Worm (Caenorhabditis elegans) whole organism, L1 larva: Measurements from ENCODE around the gene mom-2.

Experiments used
- C04F5.9 ChIP-seq: sonication (generic microtip); optimal IDR thresholded peaks from 2 replicates; lab custom pipeline; 2016; ENCODE audit warnings: missing genetic modification characterization, missing compliant biosample characterization
- C34B4.2 ChIP-seq: sonication (generic microtip); optimal IDR thresholded peaks from 2 replicates; lab custom pipeline; 2017; ENCODE audit warnings: mild to moderate bottlenecking, missing genetic modification characterization, missing compliant biosample characterization
- F16B12.6 ChIP-seq: fragments of 150-350 bp; optimal IDR thresholded peaks from 2 replicates; lab custom pipeline; 2014; ENCODE audit warnings: missing biosample characterization, missing genetic modification characterization
- ceh-63 ChIP-seq: fragments of 200-800 bp; sonication (Bioruptor generic); optimal IDR thresholded peaks from 2 replicates; lab custom pipeline; 2018; ENCODE audit warnings: mild to moderate bottlenecking, missing genetic modification characterization, missing compliant biosample characterization
- ceh-90 ChIP-seq: sonication (generic microtip); optimal IDR thresholded peaks from 2 replicates; lab custom pipeline; 2016; ENCODE audit warnings: missing genetic modification characterization, missing compliant biosample characterization
- dpl-1 ChIP-seq, 3 experiments: fragments of 150-350 bp in 2 of 3; sonication (generic microtip) in 1 of 3; optimal IDR thresholded peaks; 2 replicates each; lab custom pipeline; 2014 to 2017; ENCODE audit warnings: missing biosample characterization in 3 of 3, missing genetic modification characterization in 3 of 3, missing genetic modification reagents in 3 of 3
- dsc-1 ChIP-seq: sonication (generic microtip); optimal IDR thresholded peaks from 2 replicates; lab custom pipeline; 2016; ENCODE audit warnings: mild to moderate bottlenecking, missing genetic modification characterization, missing compliant biosample characterization
- efl-1 ChIP-seq, 4 experiments: fragments of 150-350 bp; optimal IDR thresholded peaks in 3 of 4; peaks in 1 of 4; 1 replicate in 1 of 4; 2 replicates in 3 of 4; lab custom pipeline; 2014; ENCODE audit warnings: missing biosample characterization in 2 of 4, missing genetic modification characterization in 2 of 4, missing genetic modification reagents in 2 of 4
- elt-3 ChIP-seq, 6 experiments: fragments of 150-350 bp in 1 of 6; sonication (generic microtip); optimal IDR thresholded peaks; 2 replicates each; lab custom pipeline; 2017 to 2018; ENCODE audit warnings: missing biosample characterization in 6 of 6, missing genetic modification characterization in 6 of 6, inconsistent platforms in 1 of 6
- fkh-10 ChIP-seq: sonication (generic microtip); optimal IDR thresholded peaks from 2 replicates; lab custom pipeline; 2017; ENCODE audit warnings: missing biosample characterization, missing genetic modification reagents, missing genetic modification characterization
- fkh-4 ChIP-seq: sonication (generic microtip); optimal IDR thresholded peaks from 2 replicates; lab custom pipeline; 2016; ENCODE audit warnings: missing compliant biosample characterization, missing genetic modification characterization, borderline replicate concordance
- fkh-8 ChIP-seq: sonication (generic microtip); optimal IDR thresholded peaks from 2 replicates; lab custom pipeline; 2016; ENCODE audit warnings: mild to moderate bottlenecking, missing genetic modification characterization, missing compliant biosample characterization
- fos-1 ChIP-seq: fragments of 150-350 bp; optimal IDR thresholded peaks from 2 replicates; lab custom pipeline; 2014; ENCODE audit warnings: missing biosample characterization, missing genetic modification characterization
- hlh-17 ChIP-seq: fragments of 200-800 bp; sonication (Bioruptor generic); optimal IDR thresholded peaks from 2 replicates; lab custom pipeline; 2018; ENCODE audit warnings: missing genetic modification characterization, mild to moderate bottlenecking, missing compliant biosample characterization, moderate library complexity, borderline replicate concordance
- hpl-2 ChIP-seq: fragments of 150-350 bp; optimal IDR thresholded peaks from 2 replicates; lab custom pipeline; 2014; ENCODE audit warnings: missing biosample characterization, missing genetic modification reagents, missing genetic modification characterization
- lin-14 ChIP-seq: fragments of 200-800 bp; sonication (Bioruptor generic); optimal IDR thresholded peaks from 2 replicates; lab custom pipeline; 2018; ENCODE audit warnings: mild to moderate bottlenecking, missing genetic modification characterization, moderate library complexity, missing compliant biosample characterization
- lin-15B ChIP-seq: fragments of 150-350 bp; sonication (generic microtip); optimal IDR thresholded peaks from 3 replicates; lab custom pipeline; 2014; ENCODE audit warnings: missing biosample characterization, missing genetic modification characterization
- lin-35 ChIP-seq, 2 experiments: fragments of 150-350 bp; optimal IDR thresholded peaks; 2 replicates each; lab custom pipeline; 2014; ENCODE audit warnings: missing biosample characterization in 2 of 2, missing genetic modification characterization in 2 of 2, missing genetic modification reagents in 2 of 2
- lin-39 ChIP-seq: fragments of 150-350 bp; optimal IDR thresholded peaks from 2 replicates; lab custom pipeline; 2014; ENCODE audit warnings: missing biosample characterization, missing genetic modification reagents, missing genetic modification characterization
- lir-3 ChIP-seq: sonication (generic microtip); optimal IDR thresholded peaks from 2 replicates; lab custom pipeline; 2016; ENCODE audit warnings: mild to moderate bottlenecking, missing genetic modification characterization, moderate library complexity, missing compliant biosample characterization; ENCODE audit not compliant: poor library complexity
- lsy-2 ChIP-seq, 2 experiments: fragments of 150-350 bp; optimal IDR thresholded peaks; 2 replicates each; lab custom pipeline; 2014; ENCODE audit warnings: missing biosample characterization in 2 of 2, missing genetic modification characterization in 2 of 2
- mdl-1 ChIP-seq, 2 experiments: fragments of 150-350 bp; optimal IDR thresholded peaks; 2 replicates each; lab custom pipeline; 2014 to 2017; ENCODE audit warnings: missing biosample characterization in 2 of 2, missing genetic modification characterization in 2 of 2, inconsistent platforms in 1 of 2
- mep-1 ChIP-seq: fragments of 150-350 bp; optimal IDR thresholded peaks from 2 replicates; lab custom pipeline; 2014; ENCODE audit warnings: missing biosample characterization, missing genetic modification characterization
- nhr-11 ChIP-seq: fragments of 150-350 bp; optimal IDR thresholded peaks from 2 replicates; lab custom pipeline; 2014; ENCODE audit warnings: missing biosample characterization, missing genetic modification characterization
- nhr-28 ChIP-seq: fragments of 150-350 bp; optimal IDR thresholded peaks from 2 replicates; lab custom pipeline; 2014; ENCODE audit warnings: missing biosample characterization, missing genetic modification characterization
- nhr-47 ChIP-seq: sonication (generic microtip); optimal IDR thresholded peaks from 2 replicates; lab custom pipeline; 2016; ENCODE audit warnings: mild to moderate bottlenecking, missing genetic modification characterization, moderate library complexity, missing compliant biosample characterization
- nhr-71 ChIP-seq: sonication (generic microtip); optimal IDR thresholded peaks from 2 replicates; lab custom pipeline; 2016; ENCODE audit warnings: mild to moderate bottlenecking, missing genetic modification characterization, moderate library complexity, missing compliant biosample characterization
- nhr-76 ChIP-seq: sonication (generic microtip); optimal IDR thresholded peaks from 2 replicates; lab custom pipeline; 2017; ENCODE audit warnings: missing biosample characterization, missing genetic modification characterization
- nhr-77 ChIP-seq: fragments of 150-350 bp; optimal IDR thresholded peaks from 2 replicates; lab custom pipeline; 2014; ENCODE audit warnings: missing biosample characterization, missing genetic modification characterization
- pag-3 ChIP-seq: sonication (generic microtip); optimal IDR thresholded peaks from 2 replicates; lab custom pipeline; 2017; ENCODE audit warnings: missing genetic modification characterization, mild to moderate bottlenecking, missing compliant biosample characterization, antibody characterized with exemption, borderline replicate concordance; ENCODE audit not compliant: insufficient read depth
- skn-1 ChIP-seq: fragments of 150-350 bp; optimal IDR thresholded peaks from 2 replicates; lab custom pipeline; 2014; ENCODE audit warnings: missing biosample characterization, missing genetic modification characterization
- snpc-4 ChIP-seq: fragments of 150-350 bp; optimal IDR thresholded peaks from 2 replicates; lab custom pipeline; 2014; ENCODE audit warnings: missing biosample characterization, missing genetic modification characterization
- sox-4 ChIP-seq: sonication (generic microtip); optimal IDR thresholded peaks from 2 replicates; lab custom pipeline; 2016; ENCODE audit warnings: missing genetic modification characterization, missing compliant biosample characterization
- sup-37 ChIP-seq: fragments of 200-800 bp; sonication (Bioruptor generic); optimal IDR thresholded peaks from 2 replicates; lab custom pipeline; 2018; ENCODE audit warnings: mild to moderate bottlenecking, missing genetic modification characterization, missing compliant biosample characterization
- swsn-7 ChIP-seq: sonication (generic microtip); optimal IDR thresholded peaks from 2 replicates; lab custom pipeline; 2016; ENCODE audit warnings: missing genetic modification characterization, missing compliant biosample characterization
- tbx-2 ChIP-seq: sonication (generic microtip); optimal IDR thresholded peaks from 2 replicates; lab custom pipeline; 2016; ENCODE audit warnings: missing genetic modification characterization, missing compliant biosample characterization
- unc-62 ChIP-seq: fragments of 150-350 bp; optimal IDR thresholded peaks from 2 replicates; lab custom pipeline; 2014; ENCODE audit warnings: missing biosample characterization, missing genetic modification reagents, missing genetic modification characterization
- unc-98 ChIP-seq: fragments of 200-800 bp; sonication (Bioruptor generic); IDR thresholded peaks from 2 replicates; pipeline ENCODE4 v1.3.6; 2022; ENCODE audit warnings: missing genetic modification characterization, missing compliant biosample characterization
- vab-15 ChIP-seq: sonication (generic microtip); optimal IDR thresholded peaks from 2 replicates; lab custom pipeline; 2017; ENCODE audit warnings: missing genotype, mild to moderate bottlenecking, missing genetic modification characterization, missing compliant biosample characterization
- zag-1 ChIP-seq: fragments of 150-350 bp; optimal IDR thresholded peaks from 2 replicates; lab custom pipeline; 2014; ENCODE audit warnings: missing biosample characterization, missing genetic modification characterization
- zip-4 ChIP-seq: fragments of 200-800 bp; sonication (Bioruptor generic); optimal IDR thresholded peaks from 2 replicates; lab custom pipeline; 2018; ENCODE audit warnings: mild to moderate bottlenecking, missing genetic modification characterization, moderate library complexity, missing compliant biosample characterization
- ztf-11 ChIP-seq, 2 experiments: sonication (generic microtip); optimal IDR thresholded peaks; 2 replicates each; lab custom pipeline; 2016 to 2017; ENCODE audit warnings: missing genetic modification characterization in 2 of 2, missing biosample characterization in 1 of 2, missing compliant biosample characterization in 1 of 2

mom-2 gene

DNA sequence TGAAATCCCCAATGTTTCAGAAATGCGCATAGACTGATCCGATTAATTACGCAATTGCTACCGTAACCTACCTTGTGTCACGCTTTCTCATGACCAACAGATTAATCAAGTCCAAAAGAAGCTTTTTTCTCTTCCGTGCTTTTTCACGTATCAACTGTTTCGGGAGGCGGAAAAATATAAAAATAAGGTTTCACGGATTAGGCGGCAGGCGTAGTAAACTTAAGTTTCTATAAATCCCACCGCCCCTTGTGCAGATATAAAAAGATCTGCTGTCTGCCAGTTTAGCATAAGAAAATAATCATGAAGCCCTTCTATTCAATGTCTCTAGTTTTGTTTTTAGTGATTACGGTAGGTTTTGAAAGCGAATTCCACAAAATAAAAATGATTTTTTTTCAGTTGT is 31.3 kb downstream of the mom-2 start, which contains the start of gene gcy-7:
gcy-7 (plus strand) TSS at position 301 of the 400 bp plus-strand sequence.
- TF ChIP-seq unc-62 (GFP tag; lab: Kevin White, UChicago) (no peak), lir-3 (no peak), nhr-77 (tag; lab: Kevin White, UChicago) (no peak), ceh-63 (GFP tag; lab: Kevin White, UChicago) (no peak), nhr-11 (tag; lab: Kevin White, UChicago) (no peak)

DNA sequence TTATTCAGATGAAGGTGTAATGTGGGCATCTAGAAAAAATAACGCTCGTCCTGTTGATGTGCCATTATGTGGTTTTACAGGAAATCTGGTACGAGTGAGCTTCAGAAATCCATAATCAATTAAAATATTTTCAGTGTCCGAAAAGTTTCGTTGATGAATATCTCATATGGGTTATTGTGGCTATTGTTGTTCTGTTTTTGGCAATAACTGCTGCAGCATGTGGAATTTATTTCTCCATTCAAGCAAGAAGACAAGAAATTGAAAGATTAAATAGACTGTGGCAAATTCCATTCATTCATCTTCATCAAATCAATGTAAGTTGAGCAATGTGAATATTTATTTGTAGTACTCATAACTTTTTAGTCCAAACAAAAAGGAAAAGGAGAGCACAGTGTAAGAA is 33.5 kb downstream of the mom-2 start:
- TF ChIP-seq unc-98 (GFP tag; lab: Robert Waterston, UW) (no peak), swsn-7 (tag; lab: Kevin White, UChicago) (no peak), F16B12.6 (tag; lab: Kevin White, UChicago) (no peak), ceh-90 (tag; lab: Kevin White, UChicago) (no peak), fkh-8 (tag; lab: Kevin White, UChicago) (no peak), nhr-11 (tag; lab: Kevin White, UChicago) (no peak), ztf-11 (tag; optimal IDR thresholded peaks at IDR 0.05; lab: Kevin White, UChicago) (no peak), skn-1 (tag; lab: Kevin White, UChicago) (no peak), snpc-4 (tag; lab: Kevin White, UChicago) (no peak), C34B4.2 (tag; lab: Kevin White, UChicago) (no peak), mdl-1 (tag; optimal IDR thresholded peaks at IDR 0.05; lab: Kevin White, UChicago) (no peak), efl-1 (optimal IDR thresholded peaks at IDR 0.05; lab: Kevin White, UChicago) (no peak), efl-1 (GFP tag; optimal IDR thresholded peaks at IDR 0.05 in 1 of 2; lab: Kevin White, UChicago) (no peak), hpl-2 (no peak)

DNA sequence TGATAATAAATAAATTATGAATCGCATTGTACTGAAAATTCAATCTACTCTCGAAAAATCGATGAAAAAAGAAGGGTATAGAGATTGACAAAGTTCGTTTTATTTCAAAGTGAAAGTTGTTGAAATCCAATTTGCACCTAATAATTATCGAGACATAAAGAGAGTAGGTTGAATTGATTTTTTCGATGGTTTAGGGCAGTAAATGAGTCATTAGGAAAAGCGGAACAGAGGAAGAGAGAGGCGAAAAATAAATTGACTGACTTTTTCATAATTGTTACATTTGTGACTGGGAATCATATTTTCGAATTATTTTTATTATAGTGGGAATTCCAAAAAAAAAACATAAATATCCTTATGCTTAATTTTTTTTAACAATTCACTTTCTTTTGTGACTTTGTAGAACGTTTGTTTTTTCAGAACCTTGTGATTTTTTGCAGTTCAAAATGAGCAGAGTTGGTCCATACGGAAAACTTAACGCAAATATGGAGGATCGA is 38.6 kb downstream of the mom-2 start, which contains the start of the genes pho-6 and F52E1.3:
pho-6 (minus strand) TSS at position 101 of the 494 bp plus-strand sequence.
F52E1.3 (plus strand) TSS at position 444 of the 494 bp plus-strand sequence.
- TF ChIP-seq pag-3 (tag; lab: Kevin White, UChicago) (no peak), fos-1 (tag; lab: Kevin White, UChicago) (no peak), unc-62 (GFP tag; lab: Kevin White, UChicago) (no peak), C04F5.9 (tag; lab: Kevin White, UChicago) (no peak), lin-35 (GFP tag; optimal IDR thresholded peaks at IDR 0.05; lab: Kevin White, UChicago) (no peak), hlh-17 (no peak), lir-3 (no peak), fkh-8 (tag; lab: Kevin White, UChicago) (no peak), lsy-2 (tag; optimal IDR thresholded peaks at IDR 0.05; lab: Kevin White, UChicago) (no peak), hpl-2 (no peak), dpl-1 (GFP tag; optimal IDR thresholded peaks at IDR 0.05; lab: Kevin White, UChicago) (no peak), fkh-10 (GFP tag; lab: Kevin White, UChicago) (no peak), sox-4 (no peak), mep-1 (tag; lab: Kevin White, UChicago) (no peak), zag-1 (no peak), zip-4 (no peak), vab-15 (tag; lab: Kevin White, UChicago) (no peak)

DNA sequence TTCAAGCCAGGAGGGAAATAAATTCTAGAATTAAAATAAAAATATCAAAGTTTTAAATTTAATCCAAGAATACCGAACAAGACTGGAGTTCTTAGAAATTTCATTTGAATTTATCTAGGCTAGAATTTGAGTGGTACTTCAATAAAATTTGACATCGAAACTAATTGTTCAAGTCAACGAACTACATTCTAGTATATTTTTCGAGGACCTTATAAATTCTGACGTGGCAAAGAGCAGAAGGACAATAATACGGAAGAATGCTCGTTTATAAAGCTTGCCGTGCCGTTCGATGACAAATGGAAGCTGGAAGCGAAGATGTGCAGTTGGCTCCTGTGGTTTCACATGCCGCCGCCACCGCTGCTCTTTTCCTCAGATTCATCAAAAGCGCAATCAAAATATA is 45.0 kb downstream of the mom-2 start:
- no peak for TF ChIP-seq fos-1 (tag; lab: Kevin White, UChicago)
- TF ChIP-seq nhr-71 (tag; lab: Kevin White, UChicago), result no peak
- TF ChIP-seq nhr-76 (tag; lab: Kevin White, UChicago), result no peak
- TF ChIP-seq nhr-47 (tag; lab: Kevin White, UChicago), result no peak
- TF ChIP-seq sup-37 (GFP tag; lab: Kevin White, UChicago), result no peak
- no peak for TF ChIP-seq mdl-1 (tag; optimal IDR thresholded peaks at IDR 0.05; lab: Kevin White, UChicago)
- no peak for TF ChIP-seq tbx-2 (tag; lab: Kevin White, UChicago)
- TF ChIP-seq dsc-1 (tag; lab: Kevin White, UChicago), result no peak
- no peak for TF ChIP-seq lin-39 (tag; lab: Kevin White, UChicago)
- no peak for TF ChIP-seq nhr-28 (tag; lab: Kevin White, UChicago)
- no peak for TF ChIP-seq fkh-10 (GFP tag; lab: Kevin White, UChicago)
- TF ChIP-seq pag-3 (tag; lab: Kevin White, UChicago), result no peak
- TF ChIP-seq lin-14 (GFP tag; lab: Kevin White, UChicago), result no peak
- TF ChIP-seq lin-15B (tag; lab: Kevin White, UChicago), result no peak
- no peak for TF ChIP-seq vab-15 (tag; lab: Kevin White, UChicago)
- TF ChIP-seq C04F5.9 (tag; lab: Kevin White, UChicago), result no peak
- no peak for TF ChIP-seq mep-1 (tag; lab: Kevin White, UChicago)
- no peak for TF ChIP-seq fkh-4 (tag; lab: Kevin White, UChicago)
- TF ChIP-seq elt-3 (tag; optimal IDR thresholded peaks at IDR 0.05; lab: Kevin White, UChicago), result no peak
